Worm (Caenorhabditis elegans) whole organism, mixed stage, embryonic: Measurements from ENCODE around the gene zyg-12.

ENCODE experiments used
- blmp-1 ChIP-seq: fragments of 150-350 bp; optimal IDR thresholded peaks from 2 replicates; lab custom pipeline; 2014; ENCODE audit warnings: missing biosample characterization, missing genetic modification characterization
- ceh-83 ChIP-seq: fragments of 200-800 bp; sonication (Bioruptor generic); optimal IDR thresholded peaks from 2 replicates; lab custom pipeline; 2018; ENCODE audit warnings: mild to moderate bottlenecking, missing genetic modification characterization, missing compliant biosample characterization
- elt-3 ChIP-seq: fragments of 150-350 bp; optimal IDR thresholded peaks from 2 replicates; lab custom pipeline; 2014; ENCODE audit warnings: missing biosample characterization, missing genetic modification characterization
- lsy-2 ChIP-seq: fragments of 150-350 bp; optimal IDR thresholded peaks from 2 replicates; lab custom pipeline; 2014; ENCODE audit warnings: missing biosample characterization, missing genetic modification characterization
- mab-5 ChIP-seq: fragments of 150-350 bp; optimal IDR thresholded peaks from 2 replicates; lab custom pipeline; 2014; ENCODE audit warnings: missing biosample characterization, missing genetic modification characterization
- pha-4 ChIP-seq: fragments of 150-350 bp; optimal IDR thresholded peaks from 2 replicates; lab custom pipeline; 2018; ENCODE audit warnings: missing biosample characterization, missing genetic modification reagents, missing genetic modification characterization

ce11 chrII:4904277-4904676 lies 45.4 kb upstream of the zyg-12 start:
- TF ChIP-seq lsy-2 (tag; lab: Kevin White, UChicago), result peak; percentile 56
- TF ChIP-seq mab-5 (tag; lab: Kevin White, UChicago), result no peak
- no peak for TF ChIP-seq elt-3 (tag; lab: Kevin White, UChicago)
- TF ChIP-seq blmp-1 (tag; lab: Kevin White, UChicago), result no peak
- TF ChIP-seq pha-4 (tag; lab: Kevin White, UChicago), result peak; percentile 70
- no peak for TF ChIP-seq ceh-83
